Fruit fly (Drosophila melanogaster): ENCODE results near the gene glu.

glu gene

dm6 chr2L:16715133-16715833 is 22.9 kb downstream of the glu start:
- TF ChIP-seq CrebA (GFP tag; optimal IDR thresholded peaks at IDR 0.05; ENCODE audit: borderline replicate concordance) (no peak), Hr83 (GFP tag; optimal IDR thresholded peaks at IDR 0.05; ENCODE audit: poor library complexity, severe bottlenecking) (no peak), CG32264 (GFP tag; optimal IDR thresholded peaks at IDR 0.05) (no peak), Mio (GFP tag; optimal IDR thresholded peaks at IDR 0.05) (no peak), fru (GFP tag; optimal IDR thresholded peaks at IDR 0.05) (no peak), GATAd (GFP tag; optimal IDR thresholded peaks at IDR 0.05) (no peak), brk (GFP tag; optimal IDR thresholded peaks at IDR 0.05) (no peak), Rel (GFP tag; optimal IDR thresholded peaks at IDR 0.05) (no peak), Rel (tag; optimal IDR thresholded peaks at IDR 0.05) (no peak)

DNA sequence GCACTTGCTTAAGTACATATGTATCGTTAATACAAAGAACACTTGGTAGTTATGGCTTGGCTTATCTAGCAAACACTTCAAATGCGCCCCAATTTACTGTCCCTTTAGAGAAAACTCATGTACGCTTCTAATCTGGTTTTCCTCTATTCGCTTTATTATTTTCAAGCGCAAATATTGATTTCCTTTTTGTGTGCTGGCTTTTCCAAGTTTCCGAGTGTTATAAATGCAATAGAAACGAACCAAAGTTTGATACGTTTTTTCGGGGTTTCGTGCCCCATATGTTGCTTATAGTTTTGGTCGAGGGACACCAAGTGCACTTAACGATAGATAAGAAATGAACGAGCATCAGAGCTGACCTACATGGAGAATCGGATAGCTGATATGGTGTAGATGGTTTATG is 24.3 kb downstream of the glu start:
- no peak for TF ChIP-seq jim (GFP tag; optimal IDR thresholded peaks at IDR 0.05)

- TF ChIP-seq Sp1 (GFP tag; optimal IDR thresholded peaks at IDR 0.05) (no peak), foxo (GFP tag; optimal IDR thresholded peaks at IDR 0.05) (no peak), ey (GFP tag; optimal IDR thresholded peaks at IDR 0.05) (no peak), Dfd (GFP tag; optimal IDR thresholded peaks at IDR 0.05) (no peak), rgr (GFP tag; optimal IDR thresholded peaks at IDR 0.05) (no peak), Dif (GFP tag; optimal IDR thresholded peaks at IDR 0.05; ENCODE audit: partially characterized antibody) (no peak), dsf (GFP tag; optimal IDR thresholded peaks at IDR 0.05; ENCODE audit: borderline replicate concordance) (no peak), CG32264 (GFP tag; optimal IDR thresholded peaks at IDR 0.05) (no peak), Hnf4 (GFP tag; optimal IDR thresholded peaks at IDR 0.05) (no peak), h (GFP tag; optimal IDR thresholded peaks at IDR 0.05) (no peak), lola (GFP tag; optimal IDR thresholded peaks at IDR 0.05) (no peak), dl (GFP tag; optimal IDR thresholded peaks at IDR 0.05; ENCODE audit: insufficient read depth in 1 of 2, partially characterized antibody in 2 of 2) (no peak), usp (GFP tag; optimal IDR thresholded peaks at IDR 0.05) (no peak), Abd-B (GFP tag; optimal IDR thresholded peaks at IDR 0.05) (no peak), OdsH (GFP tag; optimal IDR thresholded peaks at IDR 0.05) (no peak), Mio (GFP tag; optimal IDR thresholded peaks at IDR 0.05) (no peak), Jra (GFP tag; optimal IDR thresholded peaks at IDR 0.05) (no peak), HLH106 (tag; optimal IDR thresholded peaks at IDR 0.05) (no peak), Myc (optimal IDR thresholded peaks at IDR 0.05) (no peak)
These were observed 26.3 kb downstream of the glu start for dm6 chr2L:16711891-16712290.

DNA sequence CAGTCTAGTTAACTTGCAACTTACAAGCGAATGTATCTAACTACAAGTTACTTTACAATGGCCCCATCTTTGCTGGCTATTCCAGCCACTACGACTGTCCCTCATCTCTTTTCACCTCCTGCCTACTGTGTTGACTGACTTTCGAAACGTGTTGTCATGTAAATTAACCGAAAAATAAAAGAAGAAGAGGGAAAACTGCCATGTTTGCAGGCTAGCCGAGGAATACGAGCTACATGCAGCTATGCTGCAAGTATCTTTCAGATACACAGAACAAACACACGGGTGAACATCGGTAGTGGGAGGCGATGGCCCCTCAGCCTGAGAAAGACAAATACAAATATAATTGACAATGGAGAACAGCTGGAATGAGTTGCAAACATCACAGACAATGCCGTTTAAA is 27.5 kb downstream of the glu start:
- TF ChIP-seq OdsH (GFP tag; optimal IDR thresholded peaks at IDR 0.05): no peak
- TF ChIP-seq Jra (GFP tag; optimal IDR thresholded peaks at IDR 0.05): no peak
- no peak for TF ChIP-seq sv (GFP tag; optimal IDR thresholded peaks at IDR 0.05)
- no peak for TF ChIP-seq Dif (GFP tag; optimal IDR thresholded peaks at IDR 0.05; ENCODE audit: partially characterized antibody)

- TF ChIP-seq CG9705 (GFP tag; optimal IDR thresholded peaks at IDR 0.05): no peak
- no peak for TF ChIP-seq Hr78 (GFP tag; optimal IDR thresholded peaks at IDR 0.05)
- TF ChIP-seq dmrt93B (GFP tag; optimal IDR thresholded peaks at IDR 0.05): no peak
- TF ChIP-seq Rel (GFP tag; optimal IDR thresholded peaks at IDR 0.05): no peak
- no peak for TF ChIP-seq Rel (tag; optimal IDR thresholded peaks at IDR 0.05)
- no peak for TF ChIP-seq h (GFP tag; optimal IDR thresholded peaks at IDR 0.05)
- TF ChIP-seq tai (GFP tag; optimal IDR thresholded peaks at IDR 0.05): no peak
- no peak for TF ChIP-seq Sp1 (GFP tag; optimal IDR thresholded peaks at IDR 0.05)
- no peak for TF ChIP-seq sage (GFP tag; optimal IDR thresholded peaks at IDR 0.05)
- TF ChIP-seq pan (optimal IDR thresholded peaks at IDR 0.05): no peak
- no peak for TF ChIP-seq Myc (optimal IDR thresholded peaks at IDR 0.05)
- TF ChIP-seq Vsx2 (GFP tag; optimal IDR thresholded peaks at IDR 0.05; ENCODE audit: partially characterized antibody): no peak
- no peak for TF ChIP-seq lola (GFP tag; optimal IDR thresholded peaks at IDR 0.05)
- TF ChIP-seq jim (GFP tag; optimal IDR thresholded peaks at IDR 0.05): no peak
- no peak for TF ChIP-seq CG32264 (GFP tag; optimal IDR thresholded peaks at IDR 0.05)
- no peak for TF ChIP-seq Hnf4 (GFP tag; optimal IDR thresholded peaks at IDR 0.05)
- no peak for TF ChIP-seq CrebA (GFP tag; optimal IDR thresholded peaks at IDR 0.05; ENCODE audit: borderline replicate concordance)
- TF ChIP-seq psq (GFP tag; optimal IDR thresholded peaks at IDR 0.05): no peak
- no peak for TF ChIP-seq ey (GFP tag; optimal IDR thresholded peaks at IDR 0.05)
- no peak for TF ChIP-seq br (GFP tag; optimal IDR thresholded peaks at IDR 0.05)
These were observed 28.0 kb downstream of the glu start for dm6 chr2L:16710234-16710633.
